Fruit fly (Drosophila melanogaster): ENCODE data around the gene Eig71Ef.
A peak's percentile ranks its signal among the peaks of the same experiment; 100 is the strongest.

The Eig71Ef gene

dm6 chr3L:15690711-15691591 lies 33.8 kb upstream of the Eig71Ef start (continued):
- peak; percentile 32 for TF ChIP-seq CG2875 (GFP tag; optimal IDR thresholded peaks at IDR 0.05)
- TF ChIP-seq zen2 (GFP tag; IDR thresholded peaks at IDR 0.05; ENCODE audit: partially characterized antibody) = no peak
- TF ChIP-seq Hr3 (GFP tag; optimal IDR thresholded peaks at IDR 0.05) = no peak
- no peak for TF ChIP-seq Bteb2 (GFP tag; optimal IDR thresholded peaks at IDR 0.05)
- no peak for TF ChIP-seq cg (GFP tag; optimal IDR thresholded peaks at IDR 0.05)
- no peak for TF ChIP-seq ab (GFP tag; optimal IDR thresholded peaks at IDR 0.05)
- TF ChIP-seq Oli (tag; optimal IDR thresholded peaks at IDR 0.05) = peak; percentile 33
- no peak for TF ChIP-seq Gug (GFP tag; IDR thresholded peaks at IDR 0.05)
- peak; percentile 11 for TF ChIP-seq ind (GFP tag; optimal IDR thresholded peaks at IDR 0.05)
- no peak for TF ChIP-seq CG8765 (GFP tag; IDR thresholded peaks at IDR 0.05)
- no peak for TF ChIP-seq lilli (GFP tag; optimal IDR thresholded peaks at IDR 0.05)
- no peak for TF ChIP-seq Hand (GFP tag; optimal IDR thresholded peaks at IDR 0.05)
- TF ChIP-seq CG1832 (GFP tag; optimal IDR thresholded peaks at IDR 0.05) = no peak
- no peak for TF ChIP-seq mld (GFP tag; IDR thresholded peaks at IDR 0.05; ENCODE audit: partially characterized antibody)
- no peak for TF ChIP-seq Max (GFP tag; optimal IDR thresholded peaks at IDR 0.05)
- no peak for TF ChIP-seq Pdp1 (GFP tag; optimal IDR thresholded peaks at IDR 0.05)
- no peak for TF ChIP-seq tna (GFP tag; IDR thresholded peaks at IDR 0.05; ENCODE audit: partially characterized antibody)
- no peak for TF ChIP-seq CG3838 (GFP tag; optimal IDR thresholded peaks at IDR 0.05)
- no peak for TF ChIP-seq Dbx (GFP tag; IDR thresholded peaks at IDR 0.05)
- TF ChIP-seq klu (GFP tag; IDR thresholded peaks at IDR 0.05) = no peak
- TF ChIP-seq unc-4 (GFP tag; IDR thresholded peaks at IDR 0.05; ENCODE audit: partially characterized antibody) = no peak
- no peak for TF ChIP-seq Bdp1 (GFP tag; optimal IDR thresholded peaks at IDR 0.05)
- peak; percentile 55 for TF ChIP-seq CG18476 (GFP tag; optimal IDR thresholded peaks at IDR 0.05)
- peak; percentile 46 for TF ChIP-seq tin (GFP tag; optimal IDR thresholded peaks at IDR 0.05)
- TF ChIP-seq CG7928 (GFP tag; optimal IDR thresholded peaks at IDR 0.05) = no peak
- TF ChIP-seq Blimp-1 (GFP tag; optimal IDR thresholded peaks at IDR 0.05) = peak; percentile 84
- peak; percentile 53 for TF ChIP-seq zf30C (GFP tag; optimal IDR thresholded peaks at IDR 0.05)
- TF ChIP-seq CG15269 (tag; optimal IDR thresholded peaks at IDR 0.05) = peak; percentile 20
- TF ChIP-seq Sry-β (GFP tag; optimal IDR thresholded peaks at IDR 0.05) = no peak
- no peak for TF ChIP-seq pzg (GFP tag; optimal IDR thresholded peaks at IDR 0.05)
- no peak for TF ChIP-seq CG16863 (GFP tag; optimal IDR thresholded peaks at IDR 0.05)
- peak in 1 of 2 experiments; percentile 55 for TF ChIP-seq bsh (GFP tag; optimal IDR thresholded peaks at IDR 0.05)
- TF ChIP-seq CG13123 (GFP tag; optimal IDR thresholded peaks at IDR 0.05) = no peak
- TF ChIP-seq CG17361 (GFP tag; IDR thresholded peaks at IDR 0.05) = peak; percentile 53; the same call in 1 of the 3 replicates
- TF ChIP-seq ttk (GFP tag; IDR thresholded peaks at IDR 0.05) = peak; percentile 14; the same call in 1 of the 2 replicates
- TF ChIP-seq Poxn (GFP tag; IDR thresholded peaks at IDR 0.05) = no peak
- no peak for TF ChIP-seq CG13775 (GFP tag; optimal IDR thresholded peaks at IDR 0.05)
- no peak for TF ChIP-seq bbx (GFP tag; IDR thresholded peaks at IDR 0.05; ENCODE audit: partially characterized antibody)
- TF ChIP-seq CG13287 (GFP tag; IDR thresholded peaks at IDR 0.05; ENCODE audit: partially characterized antibody) = no peak
- TF ChIP-seq CG8359 (GFP tag; optimal IDR thresholded peaks at IDR 0.05; ENCODE audit: borderline replicate concordance) = no peak
- TF ChIP-seq Six4 (GFP tag; optimal IDR thresholded peaks at IDR 0.05) = peak; percentile 32
- TF ChIP-seq bigmax (GFP tag; optimal IDR thresholded peaks at IDR 0.05) = no peak
- TF ChIP-seq H15 (GFP tag; IDR thresholded peaks at IDR 0.05) = no peak
- TF ChIP-seq CG10654 (GFP tag; optimal IDR thresholded peaks at IDR 0.05) = peak; percentile 24
- peak; percentile 52 for TF ChIP-seq salm (tag; optimal IDR thresholded peaks at IDR 0.05)
- no peak for TF ChIP-seq br (optimal IDR thresholded peaks at IDR 0.05)
- TF ChIP-seq croc (GFP tag; conservative IDR thresholded peaks at IDR 0.05) = no peak; the same call in 2 of the 3 replicates
- TF ChIP-seq sima (GFP tag; optimal IDR thresholded peaks at IDR 0.05) = no peak
- no peak for TF ChIP-seq dati (GFP tag; IDR thresholded peaks at IDR 0.05)

All from whole organism, embryonic.